Fruit fly (Drosophila melanogaster) whole organism, embryonic: ENCODE measurements around the gene CG6567.
A peak's percentile ranks its signal among the peaks of the same experiment; 100 is the strongest.

Experiments
- CG10209 ChIP-seq: fragments of 200-800 bp; sonication (Bioruptor generic); optimal IDR thresholded peaks from 3 replicates; lab custom pipeline; 2017; ENCODE audit warnings: missing biosample characterization, mild to moderate bottlenecking, missing genetic modification characterization, missing genetic modification reagents
- CG10274 ChIP-seq: fragments of 200-800 bp; sonication (Bioruptor generic); optimal IDR thresholded peaks from 3 replicates; lab custom pipeline; 2017; ENCODE audit warnings: missing biosample characterization, mild to moderate bottlenecking, missing genetic modification characterization
- CG11398 ChIP-seq: fragments of 200-800 bp; sonication (Bioruptor generic); optimal IDR thresholded peaks from 2 replicates; lab custom pipeline; 2016; ENCODE audit warnings: missing biosample characterization, missing genetic modification characterization
- CG11456 ChIP-seq: fragments of 200-800 bp; sonication (Bioruptor generic); IDR thresholded peaks from 3 replicates; pipeline ENCODE4 v1.3.6; 2022; ENCODE audit warnings: missing biosample characterization, missing genetic modification characterization
- CG11560 ChIP-seq: fragments of 200-800 bp; sonication (Bioruptor generic); IDR thresholded peaks from 3 replicates; pipeline ENCODE4 v1.3.6; 2022; ENCODE audit warnings: missing biosample characterization, missing genetic modification characterization
- CG12942 ChIP-seq: fragments of 200-800 bp; sonication (Bioruptor generic); optimal IDR thresholded peaks from 3 replicates; lab custom pipeline; 2016; ENCODE audit warnings: missing biosample characterization, missing genetic modification characterization
- CG13296 ChIP-seq: fragments of 200-800 bp; sonication (Bioruptor generic); optimal IDR thresholded peaks from 3 replicates; lab custom pipeline; 2018; ENCODE audit warnings: missing biosample characterization, mild to moderate bottlenecking, missing genetic modification characterization
- CG14667 ChIP-seq: fragments of 200-800 bp; sonication (Bioruptor generic); IDR thresholded peaks from 2 replicates; pipeline ENCODE4 v1.3.6; 2022; ENCODE audit warnings: missing biosample characterization, missing genetic modification characterization
- CG14965 ChIP-seq: fragments of 200-800 bp; sonication (Bioruptor generic); optimal IDR thresholded peaks from 2 replicates; lab custom pipeline; 2016; ENCODE audit warnings: missing biosample characterization, missing genetic modification characterization, borderline replicate concordance
- CG15073 ChIP-seq: fragments of 200-800 bp; sonication (Bioruptor generic); optimal IDR thresholded peaks from 2 replicates; lab custom pipeline; 2016; ENCODE audit warnings: missing biosample characterization, missing genetic modification characterization
- CG1602 ChIP-seq: fragments of 200-800 bp; sonication (Bioruptor generic); optimal IDR thresholded peaks from 3 replicates; lab custom pipeline; 2016; ENCODE audit warnings: missing biosample characterization, missing genetic modification characterization
- CG1647 ChIP-seq: fragments of 200-800 bp; sonication (Bioruptor generic); optimal IDR thresholded peaks from 3 replicates; lab custom pipeline; 2016; ENCODE audit warnings: missing biosample characterization, missing genetic modification characterization
- CG2120 ChIP-seq: fragments of 200-800 bp; sonication (Bioruptor generic); optimal IDR thresholded peaks from 3 replicates; lab custom pipeline; 2016; ENCODE audit warnings: missing biosample characterization, missing genetic modification characterization
- CG2889 ChIP-seq: fragments of 200-800 bp; sonication (Bioruptor generic); IDR thresholded peaks from 3 replicates; pipeline ENCODE4 v1.3.6; 2022; ENCODE audit warnings: missing biosample characterization, missing genetic modification characterization
- CG31365 ChIP-seq: fragments of 200-800 bp; sonication (Bioruptor generic); optimal IDR thresholded peaks from 2 replicates; lab custom pipeline; 2018; ENCODE audit warnings: missing biosample characterization, mild to moderate bottlenecking, missing genetic modification characterization
- CG33557 ChIP-seq: fragments of 200-800 bp; sonication (Bioruptor generic); optimal IDR thresholded peaks from 2 replicates; lab custom pipeline; 2019; ENCODE audit warnings: missing biosample characterization, mild to moderate bottlenecking, missing genetic modification characterization, moderate library complexity
- CG4424 ChIP-seq: fragments of 200-800 bp; sonication (Bioruptor generic); optimal IDR thresholded peaks from 3 replicates; lab custom pipeline; 2016; ENCODE audit warnings: missing biosample characterization, missing genetic modification characterization
- CG4820 ChIP-seq: fragments of 200-800 bp; sonication (Bioruptor generic); optimal IDR thresholded peaks from 3 replicates; lab custom pipeline; 2016; ENCODE audit warnings: missing biosample characterization, missing genetic modification characterization
- CG6254 ChIP-seq: fragments of 200-800 bp; sonication (Bioruptor generic); optimal IDR thresholded peaks from 3 replicates; lab custom pipeline; 2017; ENCODE audit warnings: mild to moderate bottlenecking, missing biosample characterization, missing genetic modification reagents, missing genetic modification characterization
- CG6854 ChIP-seq: fragments of 200-800 bp; sonication (Bioruptor generic); optimal IDR thresholded peaks from 3 replicates; lab custom pipeline; 2017; ENCODE audit warnings: missing biosample characterization, mild to moderate bottlenecking, missing genetic modification characterization
- CG7357 ChIP-seq: fragments of 200-800 bp; sonication (Bioruptor generic); IDR thresholded peaks from 3 replicates; pipeline ENCODE4 v1.3.6; 2022; ENCODE audit warnings: missing biosample characterization, missing genetic modification characterization
- CG7745 ChIP-seq: fragments of 200-800 bp; sonication (Bioruptor generic); optimal IDR thresholded peaks from 2 replicates; lab custom pipeline; 2018; ENCODE audit warnings: missing biosample characterization, mild to moderate bottlenecking, missing genetic modification characterization, moderate library complexity
- CG8281 ChIP-seq: fragments of 200-800 bp; sonication (Bioruptor generic); optimal IDR thresholded peaks from 2 replicates; lab custom pipeline; 2018; ENCODE audit warnings: missing biosample characterization, mild to moderate bottlenecking, missing genetic modification characterization, moderate library complexity
- CG9215 ChIP-seq: fragments of 200-800 bp; sonication (Bioruptor generic); IDR thresholded peaks from 2 replicates; pipeline ENCODE4 v1.3.6; 2022; ENCODE audit warnings: missing biosample characterization, missing genetic modification characterization
- CTCF ChIP-seq: fragments of 200-800 bp; sonication (Bioruptor generic); optimal IDR thresholded peaks from 2 replicates; lab custom pipeline; 2017; ENCODE audit warnings: missing biosample characterization, mild to moderate bottlenecking, missing genetic modification characterization, moderate library complexity
- D19A ChIP-seq: fragments of 200-800 bp; optimal IDR thresholded peaks from 3 replicates; lab custom pipeline; 2019; ENCODE audit warnings: missing biosample characterization, mild to moderate bottlenecking, missing genetic modification characterization, moderate library complexity
- ERR ChIP-seq: fragments of 200-800 bp; sonication (Bioruptor generic); optimal IDR thresholded peaks from 2 replicates; lab custom pipeline; 2016; ENCODE audit warnings: missing biosample characterization, missing genetic modification characterization
- Elba2 ChIP-seq: fragments of 200-800 bp; sonication (Bioruptor generic); optimal IDR thresholded peaks from 3 replicates; lab custom pipeline; 2016; ENCODE audit warnings: missing biosample characterization, missing genetic modification characterization
- Fer3 ChIP-seq: fragments of 200-800 bp; sonication (Bioruptor generic); optimal IDR thresholded peaks from 2 replicates; lab custom pipeline; 2018; ENCODE audit warnings: missing biosample characterization, mild to moderate bottlenecking, missing genetic modification characterization, moderate library complexity
- Ptx1 ChIP-seq: fragments of 200-800 bp; sonication (Bioruptor generic); IDR thresholded peaks from 2 replicates; pipeline ENCODE4 v1.3.6; 2022; ENCODE audit warnings: missing biosample characterization, missing genetic modification characterization
- Rx ChIP-seq: fragments of 200-800 bp; sonication (Bioruptor generic); IDR thresholded peaks from 2 replicates; pipeline ENCODE4 v1.3.6; 2022; ENCODE audit warnings: missing biosample characterization, missing genetic modification characterization
- ato ChIP-seq: fragments of 200-800 bp; sonication (Bioruptor generic); IDR thresholded peaks from 2 replicates; pipeline ENCODE4 v1.3.6; 2022; ENCODE audit warnings: missing biosample characterization, missing genetic modification characterization; ENCODE audit not compliant: partially characterized antibody
- bowl ChIP-seq: fragments of 200-800 bp; sonication (Bioruptor generic); IDR thresholded peaks from 2 replicates; pipeline ENCODE4 v1.3.6; 2022; ENCODE audit warnings: missing biosample characterization, missing genetic modification characterization
- caup ChIP-seq: fragments of 200-800 bp; sonication (Bioruptor generic); optimal IDR thresholded peaks from 3 replicates; lab custom pipeline; 2017; ENCODE audit warnings: missing biosample characterization, mild to moderate bottlenecking, missing genetic modification characterization, moderate library complexity; ENCODE audit not compliant: severe bottlenecking
- chinmo ChIP-seq: fragments of 200-800 bp; sonication (Bioruptor generic); IDR thresholded peaks from 4 replicates; pipeline ENCODE4 v1.3.6; 2022; ENCODE audit warnings: missing biosample characterization, missing genetic modification characterization; ENCODE audit not compliant: partially characterized antibody
- disco-r ChIP-seq: fragments of 200-800 bp; sonication (Bioruptor generic); optimal IDR thresholded peaks from 2 replicates; lab custom pipeline; 2016; ENCODE audit warnings: missing biosample characterization, missing genetic modification characterization
- dmrt11E ChIP-seq: fragments of 200-800 bp; sonication (Bioruptor generic); optimal IDR thresholded peaks from 3 replicates; lab custom pipeline; 2018; ENCODE audit warnings: missing biosample characterization, mild to moderate bottlenecking, missing genetic modification characterization, moderate library complexity
- en ChIP-seq: fragments of 200-800 bp; sonication (Bioruptor generic); optimal IDR thresholded peaks from 2 replicates; lab custom pipeline; 2016; ENCODE audit warnings: missing biosample characterization, missing genetic modification characterization
- gfzf ChIP-seq: fragments of 200-800 bp; sonication (Bioruptor generic); optimal IDR thresholded peaks from 2 replicates; lab custom pipeline; 2016; ENCODE audit warnings: missing biosample characterization, mild to moderate bottlenecking, missing genetic modification characterization, moderate library complexity
- ind ChIP-seq: fragments of 200-800 bp; sonication (Bioruptor generic); optimal IDR thresholded peaks from 3 replicates; lab custom pipeline; 2016; ENCODE audit warnings: missing biosample characterization, missing genetic modification characterization
- kah ChIP-seq: fragments of 200-800 bp; sonication (Bioruptor generic); optimal IDR thresholded peaks from 2 replicates; lab custom pipeline; 2018; ENCODE audit warnings: missing biosample characterization, mild to moderate bottlenecking, missing genetic modification characterization
- klu ChIP-seq: fragments of 200-800 bp; sonication (Bioruptor generic); IDR thresholded peaks from 2 replicates; pipeline ENCODE4 v1.3.6; 2022; ENCODE audit warnings: missing biosample characterization, missing genetic modification characterization
- lilli ChIP-seq: fragments of 200-800 bp; sonication (Bioruptor generic); optimal IDR thresholded peaks from 3 replicates; lab custom pipeline; 2016; ENCODE audit warnings: missing biosample characterization, missing genetic modification characterization
- nom ChIP-seq: fragments of 200-800 bp; sonication (Bioruptor generic); optimal IDR thresholded peaks from 2 replicates; lab custom pipeline; 2017; ENCODE audit warnings: missing biosample characterization, missing genetic modification characterization, mild to moderate bottlenecking, moderate library complexity, missing genetic modification reagents
- pum ChIP-seq: fragments of 200-800 bp; sonication (Bioruptor generic); optimal IDR thresholded peaks from 2 replicates; lab custom pipeline; 2016; ENCODE audit warnings: missing biosample characterization, missing genetic modification characterization
- row ChIP-seq: fragments of 200-800 bp; sonication (Bioruptor generic); IDR thresholded peaks from 3 replicates; pipeline ENCODE4 v1.3.6; 2022; ENCODE audit warnings: missing biosample characterization, missing genetic modification characterization
- sob ChIP-seq: fragments of 200-800 bp; sonication (Bioruptor generic); IDR thresholded peaks from 2 replicates; pipeline ENCODE4 v1.3.6; 2022; ENCODE audit warnings: missing biosample characterization, missing genetic modification characterization
- tll ChIP-seq, 2 experiments: fragments of 200-800 bp in 1 of 2; fragments of >200 bp in 1 of 2; sonication (Bioruptor generic) in 1 of 2; optimal IDR thresholded peaks; 2 replicates each; lab custom pipeline; 2017 to 2019; ENCODE audit warnings: missing biosample characterization in 2 of 2, missing genetic modification characterization in 2 of 2, mild to moderate bottlenecking in 1 of 2, moderate library complexity in 1 of 2
- vfl ChIP-seq: fragments of 200-800 bp; sonication (Bioruptor generic); optimal IDR thresholded peaks from 2 replicates; lab custom pipeline; 2016; ENCODE audit warnings: missing biosample characterization, missing genetic modification characterization
- zfh2 ChIP-seq: fragments of 200-800 bp; sonication (Bioruptor generic); optimal IDR thresholded peaks from 2 replicates; lab custom pipeline; 2016; ENCODE audit warnings: missing biosample characterization, missing genetic modification characterization

Gene CG6567

DNA sequence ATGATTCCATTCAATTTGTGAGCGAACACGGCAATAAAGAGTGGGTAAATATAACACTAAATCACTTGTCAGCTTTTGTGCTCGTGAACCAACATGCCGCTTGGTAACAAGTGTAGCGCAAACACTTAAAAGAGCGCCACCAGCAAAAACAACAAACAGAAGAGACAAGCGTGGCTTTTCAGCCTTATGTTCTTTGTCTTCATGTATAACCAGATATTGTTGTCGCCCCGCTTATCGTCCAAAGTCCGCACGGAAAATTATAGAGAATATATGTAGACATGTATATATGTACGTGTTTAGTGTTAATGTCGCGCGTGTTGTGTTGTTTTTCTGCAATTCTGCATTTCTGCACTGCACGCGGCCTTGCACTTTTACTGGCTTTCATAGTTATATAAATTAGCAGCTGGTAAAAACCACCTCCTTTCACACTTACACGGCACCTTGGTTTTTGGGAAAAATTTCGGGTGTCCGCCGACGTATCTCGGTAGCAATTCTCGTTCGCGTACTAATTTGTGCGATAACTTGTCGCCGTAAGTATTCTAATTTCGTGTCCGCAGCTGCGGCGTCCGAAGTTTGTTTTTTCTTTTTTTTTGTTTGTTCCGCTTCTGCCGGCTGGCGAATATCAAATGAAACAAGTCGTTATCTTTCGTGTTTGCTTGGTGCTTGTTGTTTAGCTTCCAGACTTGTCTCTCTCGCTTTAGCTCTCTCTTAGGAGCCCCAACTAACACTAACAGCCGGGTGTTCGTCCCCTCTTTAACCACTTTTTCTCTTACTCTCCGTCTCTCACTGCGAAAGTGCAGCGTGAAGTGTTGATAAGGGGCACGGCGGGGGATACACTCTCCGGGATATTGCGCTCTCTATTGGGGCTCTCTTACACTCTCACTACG lies 34.6 kb upstream of the CG6567 start (continued):
- TF ChIP-seq CG6854 (no peak), CG1647 (no peak), CG33557 (no peak), gfzf (GFP tag; lab: Kevin White, UChicago) (no peak), CG11456 (peak; percentile 54; the same call in 2 of the 3 replicates), zfh2 (peak; percentile 46), CG13296 (GFP tag; lab: Kevin White, UChicago) (peak; percentile 34), ind (GFP tag; lab: Kevin White, UChicago) (peak; percentile 41), Ptx1 (no peak; the same call in 1 of the 2 replicates), CG2889 (no peak), CG9215 (GFP tag; lab: Robert Waterston, UW) (no peak; the same call in 1 of the 2 replicates), CG14667 (GFP tag; lab: Robert Waterston, UW) (no peak), CG7745 (no peak), bowl (GFP tag; lab: Robert Waterston, UW) (no peak), CG4820 (no peak), Fer3 (peak; percentile 50), CG4424 (GFP tag; lab: Kevin White, UChicago) (peak; percentile 16), lilli (peak; percentile 30), CG10274 (GFP tag; lab: Kevin White, UChicago) (peak; percentile 98), tll (GFP tag; optimal IDR thresholded peaks at IDR 0.05; lab: Kevin White, UChicago) (no peak), CG7357 (GFP tag; lab: Robert Waterston, UW) (no peak), sob (GFP tag; lab: Robert Waterston, UW) (peak; percentile 6; the same call in 1 of the 2 replicates), ato (no peak), kah (GFP tag; lab: Kevin White, UChicago) (peak; percentile 79), en (no peak), CG11398 (GFP tag; lab: Kevin White, UChicago) (no peak), dmrt11E (tag; lab: Kevin White, UChicago) (no peak), caup (peak; percentile 30), chinmo (GFP tag; lab: Robert Waterston, UW) (peak; percentile 98), pum (GFP tag; lab: Kevin White, UChicago) (no peak), CG15073 (GFP tag; lab: Kevin White, UChicago) (no peak), CG8281 (tag; lab: Kevin White, UChicago) (no peak), CG14965 (no peak), Rx (GFP tag; lab: Robert Waterston, UW) (no peak), CG31365 (peak; percentile 1), Elba2 (GFP tag; lab: Kevin White, UChicago) (no peak), CG10209 (GFP tag; lab: Kevin White, UChicago) (no peak), klu (GFP tag; lab: Robert Waterston, UW) (no peak), D19A (tag; lab: Kevin White, UChicago) (no peak), CG6254 (GFP tag; lab: Kevin White, UChicago) (peak; percentile 32), CG12942 (GFP tag; lab: Kevin White, UChicago) (no peak), disco-r (no peak), nom (GFP tag; lab: Kevin White, UChicago) (peak; percentile 99), CTCF (GFP tag; lab: Kevin White, UChicago) (no peak), CG2120 (GFP tag; lab: Kevin White, UChicago) (peak; percentile 43), CG1602 (no peak), row (peak; percentile 65), ERR (no peak), CG11560 (no peak), vfl (GFP tag; lab: Kevin White, UChicago) (no peak)
